Fruit fly (Drosophila melanogaster) whole organism, embryonic: Measurements from ENCODE around the gene Hsp60B.

Experiments
- Bteb2 ChIP-seq: fragments of 200-800 bp; sonication (Bioruptor generic); optimal IDR thresholded peaks from 2 replicates; lab custom pipeline; 2016; ENCODE audit warnings: missing biosample characterization, missing genetic modification characterization
- CG12391 ChIP-seq: fragments of 200-800 bp; sonication (Bioruptor generic); optimal IDR thresholded peaks from 3 replicates; lab custom pipeline; 2018; ENCODE audit warnings: missing biosample characterization, mild to moderate bottlenecking, missing genetic modification characterization, moderate library complexity
- CG13894 ChIP-seq: fragments of 200-800 bp; sonication (Bioruptor generic); optimal IDR thresholded peaks from 3 replicates; lab custom pipeline; 2018; ENCODE audit warnings: missing biosample characterization, mild to moderate bottlenecking, missing genetic modification characterization, moderate library complexity
- CG14441 ChIP-seq: fragments of 200-800 bp; sonication (Bioruptor generic); IDR thresholded peaks from 2 replicates; pipeline ENCODE4 v1.3.6; 2022; ENCODE audit warnings: missing biosample characterization, missing genetic modification characterization
- CG1603 ChIP-seq: fragments of 200-800 bp; sonication (Bioruptor generic); optimal IDR thresholded peaks from 2 replicates; lab custom pipeline; 2019; ENCODE audit warnings: missing biosample characterization, mild to moderate bottlenecking, missing genetic modification characterization, moderate library complexity
- CG17612 ChIP-seq: fragments of 200-800 bp; sonication (Bioruptor generic); IDR thresholded peaks from 2 replicates; pipeline ENCODE4 v1.3.6; 2022; ENCODE audit warnings: missing biosample characterization, missing genetic modification characterization
- CG2889 ChIP-seq: fragments of 200-800 bp; sonication (Bioruptor generic); IDR thresholded peaks from 3 replicates; pipeline ENCODE4 v1.3.6; 2022; ENCODE audit warnings: missing biosample characterization, missing genetic modification characterization
- CG3065 ChIP-seq: fragments of 200-800 bp; sonication (Bioruptor generic); optimal IDR thresholded peaks from 2 replicates; lab custom pipeline; 2016; ENCODE audit warnings: missing biosample characterization, missing genetic modification characterization
- CG32532 ChIP-seq: fragments of 200-800 bp; sonication (Bioruptor generic); IDR thresholded peaks from 2 replicates; pipeline ENCODE4 v1.3.6; 2022; ENCODE audit warnings: missing biosample characterization, missing genetic modification characterization
- CG43689 ChIP-seq: fragments of 200-800 bp; sonication (Bioruptor generic); IDR thresholded peaks from 2 replicates; pipeline ENCODE4 v1.3.6; 2022; ENCODE audit warnings: missing biosample characterization, missing genetic modification characterization
- CG4404 ChIP-seq: fragments of 200-800 bp; sonication (Bioruptor generic); IDR thresholded peaks from 2 replicates; pipeline ENCODE4 v1.3.6; 2022; ENCODE audit warnings: missing biosample characterization, missing genetic modification characterization
- CG7357 ChIP-seq: fragments of 200-800 bp; sonication (Bioruptor generic); IDR thresholded peaks from 3 replicates; pipeline ENCODE4 v1.3.6; 2022; ENCODE audit warnings: missing biosample characterization, missing genetic modification characterization
- Dfd ChIP-seq, 2 experiments: fragments of >200 bp; optimal IDR thresholded peaks; 2 replicates each; lab custom pipeline; 2017; ENCODE audit warnings: missing biosample characterization in 2 of 2, missing genetic modification characterization in 2 of 2
- Dip2 ChIP-seq: fragments of 200-800 bp; sonication (Bioruptor generic); IDR thresholded peaks from 2 replicates; pipeline ENCODE4 v1.3.6; 2022; ENCODE audit warnings: missing biosample characterization, missing genetic modification characterization
- Drgx ChIP-seq: fragments of 200-800 bp; sonication (Bioruptor generic); IDR thresholded peaks from 2 replicates; pipeline ENCODE4 v1.3.6; 2022; ENCODE audit warnings: missing biosample characterization, missing genetic modification characterization
- Hmr ChIP-seq: fragments of 200-800 bp; sonication (Bioruptor generic); optimal IDR thresholded peaks from 3 replicates; lab custom pipeline; 2017; ENCODE audit warnings: mild to moderate bottlenecking, missing biosample characterization, missing genetic modification reagents, missing genetic modification characterization
- Nf-YA ChIP-seq: fragments of 200-800 bp; sonication (Bioruptor generic); IDR thresholded peaks from 2 replicates; pipeline ENCODE4 v1.3.6; 2022; ENCODE audit warnings: missing biosample characterization, missing genetic modification characterization
- NfI ChIP-seq: fragments of 200-800 bp; sonication (Bioruptor generic); optimal IDR thresholded peaks from 3 replicates; lab custom pipeline; 2018; ENCODE audit warnings: missing biosample characterization, mild to moderate bottlenecking, missing genetic modification characterization, moderate library complexity
- Oaz ChIP-seq: fragments of 200-800 bp; sonication (Bioruptor generic); IDR thresholded peaks from 2 replicates; pipeline ENCODE4 v1.3.6; 2022; ENCODE audit warnings: missing biosample characterization, missing genetic modification characterization
- PHDP ChIP-seq: fragments of 200-800 bp; sonication (Bioruptor generic); optimal IDR thresholded peaks from 3 replicates; lab custom pipeline; 2018; ENCODE audit warnings: missing biosample characterization, mild to moderate bottlenecking, missing genetic modification characterization, moderate library complexity
- Scr ChIP-seq: fragments of 200-800 bp; sonication (Bioruptor generic); IDR thresholded peaks from 2 replicates; pipeline ENCODE4 v1.3.6; 2022; ENCODE audit warnings: missing biosample characterization, missing genetic modification characterization; ENCODE audit not compliant: partially characterized antibody
- Sox102F ChIP-seq: fragments of 200-800 bp; sonication (Bioruptor generic); optimal IDR thresholded peaks from 2 replicates; lab custom pipeline; 2018; ENCODE audit warnings: missing biosample characterization, mild to moderate bottlenecking, missing genetic modification characterization, moderate library complexity
- Trl ChIP-seq, 3 experiments: fragments of >200 bp in 2 of 3; fragments of 200-800 bp in 1 of 3; sonication (Bioruptor generic) in 1 of 3; optimal IDR thresholded peaks; 2 replicates in 1 of 3; 3 replicates in 2 of 3; lab custom pipeline; 2016 to 2017; ENCODE audit warnings: missing biosample characterization in 1 of 3, missing genetic modification characterization in 1 of 3
- Vsx1 ChIP-seq: fragments of 200-800 bp; sonication (Bioruptor generic); optimal IDR thresholded peaks from 2 replicates; lab custom pipeline; 2017; ENCODE audit warnings: missing biosample characterization, mild to moderate bottlenecking, missing genetic modification characterization, missing genetic modification reagents
- Xrp1 ChIP-seq: fragments of 200-800 bp; sonication (Bioruptor generic); IDR thresholded peaks from 2 replicates; pipeline ENCODE4 v1.3.6; 2022; ENCODE audit warnings: missing biosample characterization, missing genetic modification characterization
- ara ChIP-seq: fragments of 200-800 bp; sonication (Bioruptor generic); IDR thresholded peaks from 2 replicates; pipeline ENCODE4 v1.3.6; 2022; ENCODE audit warnings: missing biosample characterization, missing genetic modification characterization
- ase ChIP-seq: fragments of 200-800 bp; sonication (Bioruptor generic); IDR thresholded peaks from 3 replicates; pipeline ENCODE4 v1.3.6; 2022; ENCODE audit warnings: missing biosample characterization, missing genetic modification characterization
- bbx ChIP-seq: fragments of 200-800 bp; sonication (Bioruptor generic); IDR thresholded peaks from 2 replicates; pipeline ENCODE4 v1.3.6; 2022; ENCODE audit warnings: missing biosample characterization, missing genetic modification characterization; ENCODE audit not compliant: partially characterized antibody
- cato ChIP-seq: fragments of 200-800 bp; sonication (Bioruptor generic); optimal IDR thresholded peaks from 2 replicates; lab custom pipeline; 2016; ENCODE audit warnings: missing biosample characterization, missing genetic modification characterization, borderline replicate concordance
- chif ChIP-seq, 2 experiments: fragments of 200-800 bp; sonication (Bioruptor generic); optimal IDR thresholded peaks; 3 replicates each; lab custom pipeline; 2016; ENCODE audit warnings: missing biosample characterization in 2 of 2, missing genetic modification characterization in 2 of 2
- ftz-f1 ChIP-seq: fragments of 200-800 bp; sonication (Bioruptor generic); optimal IDR thresholded peaks from 2 replicates; lab custom pipeline; 2016; ENCODE audit warnings: missing biosample characterization, missing genetic modification characterization
- gcm2 ChIP-seq: fragments of 200-800 bp; sonication (Bioruptor generic); optimal IDR thresholded peaks from 2 replicates; lab custom pipeline; 2016; ENCODE audit warnings: missing biosample characterization, missing genetic modification characterization
- ind ChIP-seq: fragments of 200-800 bp; sonication (Bioruptor generic); optimal IDR thresholded peaks from 3 replicates; lab custom pipeline; 2016; ENCODE audit warnings: missing biosample characterization, missing genetic modification characterization
- lola ChIP-seq, 3 experiments: fragments of >200 bp in 2 of 3; fragments of 200-800 bp in 1 of 3; sonication (Bioruptor generic) in 1 of 3; optimal IDR thresholded peaks; 2 replicates each; lab custom pipeline; 2017 to 2019; ENCODE audit warnings: missing biosample characterization in 3 of 3, missing genetic modification characterization in 3 of 3, mild to moderate bottlenecking in 1 of 3, moderate library complexity in 1 of 3
- nom ChIP-seq: fragments of 200-800 bp; sonication (Bioruptor generic); optimal IDR thresholded peaks from 2 replicates; lab custom pipeline; 2017; ENCODE audit warnings: missing biosample characterization, missing genetic modification characterization, mild to moderate bottlenecking, moderate library complexity, missing genetic modification reagents
- otp ChIP-seq: fragments of 200-800 bp; sonication (Bioruptor generic); IDR thresholded peaks from 3 replicates; pipeline ENCODE4, ENCODE4 v1.3.6; 2022; ENCODE audit warnings: missing biosample characterization, missing genetic modification characterization
- prd ChIP-seq, 3 experiments: fragments of >200 bp in 2 of 3; fragments of 200-800 bp in 1 of 3; sonication (Bioruptor generic) in 1 of 3; optimal IDR thresholded peaks in 2 of 3; IDR thresholded peaks in 1 of 3; 2 replicates in 2 of 3; 3 replicates in 1 of 3; pipeline versions ENCODE4 v1.3.6 to Lab custom; 2017 to 2022; ENCODE audit warnings: missing biosample characterization in 1 of 3, missing genetic modification characterization in 1 of 3
- pros ChIP-seq: fragments of 200-800 bp; sonication (Bioruptor generic); optimal IDR thresholded peaks from 3 replicates; lab custom pipeline; 2019; ENCODE audit warnings: missing biosample characterization, mild to moderate bottlenecking, missing genetic modification characterization, moderate library complexity
- row ChIP-seq: fragments of 200-800 bp; sonication (Bioruptor generic); IDR thresholded peaks from 3 replicates; pipeline ENCODE4 v1.3.6; 2022; ENCODE audit warnings: missing biosample characterization, missing genetic modification characterization
- sens ChIP-seq: fragments of 200-800 bp; sonication (Bioruptor generic); peaks from one replicate; lab custom pipeline; 2016; ENCODE audit warnings: missing biosample characterization, missing genetic modification characterization
- tgo ChIP-seq: fragments of 200-800 bp; sonication (Bioruptor generic); IDR thresholded peaks from 3 replicates; pipeline ENCODE4 v1.3.6; 2022; ENCODE audit warnings: missing biosample characterization, missing genetic modification characterization
- trh ChIP-seq: fragments of 200-800 bp; sonication (Bioruptor generic); optimal IDR thresholded peaks from 2 replicates; lab custom pipeline; 2016; ENCODE audit warnings: missing biosample characterization, missing genetic modification characterization
- vnd ChIP-seq: fragments of 200-800 bp; sonication (Bioruptor generic); IDR thresholded peaks from 3 replicates; pipeline ENCODE4 v1.3.6; 2022; ENCODE audit warnings: missing biosample characterization, missing genetic modification characterization; ENCODE audit not compliant: partially characterized antibody

Hsp60B gene

DNA sequence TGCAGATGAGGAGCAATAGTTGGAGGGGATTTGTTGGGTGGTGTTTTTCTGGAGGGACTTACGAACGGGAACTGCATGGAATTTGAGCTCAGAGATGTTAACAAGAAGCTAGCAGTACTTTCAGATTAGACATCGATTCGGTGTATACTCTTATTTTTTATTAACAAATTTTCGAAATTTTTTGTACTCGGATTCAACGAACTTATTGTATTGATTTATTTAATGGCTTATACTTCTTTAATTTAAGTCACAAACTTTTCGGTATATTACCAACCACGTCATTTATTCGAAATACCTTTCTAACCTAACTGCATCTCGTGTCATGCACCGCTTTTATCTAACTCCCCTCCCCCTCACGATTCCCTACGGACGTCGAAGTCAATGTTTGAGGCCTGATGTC is 22.9 kb upstream of the Hsp60B start (continued):
- TF ChIP-seq lola (GFP tag; optimal IDR thresholded peaks at IDR 0.05; lab: Kevin White, UChicago), result peak in 1 of 3 experiments; percentile 15
- no peak for TF ChIP-seq Dfd (GFP tag; optimal IDR thresholded peaks at IDR 0.05; lab: Kevin White, UChicago)
- TF ChIP-seq CG4404 (GFP tag; lab: Robert Waterston, UW), result no peak
- no peak for TF ChIP-seq ase (GFP tag; lab: Robert Waterston, UW)
- peak; percentile 68 for TF ChIP-seq sens (GFP tag; lab: Kevin White, UChicago)
- peak; percentile 44 for TF ChIP-seq Sox102F
- TF ChIP-seq row (GFP tag; lab: Robert Waterston, UW), result peak; percentile 30; the same call in 1 of the 3 replicates
- no peak for TF ChIP-seq ind (GFP tag; lab: Kevin White, UChicago)
- TF ChIP-seq nom (GFP tag; lab: Kevin White, UChicago), result no peak
- TF ChIP-seq Oaz (GFP tag; lab: Robert Waterston, UW), result no peak
- TF ChIP-seq CG17612 (GFP tag; lab: Robert Waterston, UW), result no peak
- no peak for TF ChIP-seq CG32532 (GFP tag; lab: Robert Waterston, UW)
- no peak for TF ChIP-seq CG43689 (GFP tag; lab: Robert Waterston, UW)
- no peak for TF ChIP-seq Trl (optimal IDR thresholded peaks at IDR 0.05; lab: Kevin White, UChicago)
- no peak for TF ChIP-seq Trl (GFP tag; optimal IDR thresholded peaks at IDR 0.05; lab: Kevin White, UChicago)
- TF ChIP-seq Scr (GFP tag; lab: Robert Waterston, UW), result no peak
- TF ChIP-seq Hmr (GFP tag; lab: Kevin White, UChicago), result no peak
- peak; percentile 12; the same call in 1 of the 2 replicates for TF ChIP-seq ara (GFP tag; lab: Robert Waterston, UW)
- TF ChIP-seq PHDP (tag; lab: Kevin White, UChicago), result no peak
- TF ChIP-seq CG12391, result peak; percentile 11
- TF ChIP-seq Xrp1, result peak; percentile 36; the same call in 1 of the 2 replicates
- TF ChIP-seq bbx (GFP tag; lab: Robert Waterston, UW), result no peak
- TF ChIP-seq Vsx1 (GFP tag; lab: Kevin White, UChicago), result no peak
- no peak for TF ChIP-seq pros (GFP tag; lab: Kevin White, UChicago)
- no peak for TF ChIP-seq ftz-f1 (GFP tag; lab: Kevin White, UChicago)
- TF ChIP-seq trh (GFP tag; lab: Kevin White, UChicago), result no peak
- no peak for TF ChIP-seq Bteb2 (GFP tag; lab: Kevin White, UChicago)

dm6 chr2L:712281-712680 is 15.9 kb upstream of the Hsp60B start:
- no peak for TF ChIP-seq CG7357 (GFP tag; lab: Robert Waterston, UW)
- no peak for TF ChIP-seq gcm2 (GFP tag; lab: Kevin White, UChicago)
- TF ChIP-seq CG3065, result no peak
- no peak for TF ChIP-seq tgo (GFP tag; lab: Robert Waterston, UW)
- peak; percentile 24; the same call in 1 of the 2 replicates for TF ChIP-seq Drgx (GFP tag; lab: Robert Waterston, UW)
- 0 out of 3 replicates have a peak, but pooled peaks have one; percentile 27 for TF ChIP-seq otp
- no peak for TF ChIP-seq trh (GFP tag; lab: Kevin White, UChicago)
- TF ChIP-seq cato (GFP tag; lab: Kevin White, UChicago), result no peak
- peak; percentile 21 for TF ChIP-seq CG1603
- TF ChIP-seq CG2889 (GFP tag; lab: Robert Waterston, UW), result no peak
- TF ChIP-seq Nf-YA, result no peak
- no peak for TF ChIP-seq NfI (GFP tag; lab: Kevin White, UChicago)
- TF ChIP-seq prd (optimal IDR thresholded peaks at IDR 0.05; lab: Kevin White, UChicago), result no peak
- no peak for TF ChIP-seq prd (GFP tag; IDR thresholded peaks at IDR 0.05; lab: Robert Waterston, UW)
- TF ChIP-seq CG14441 (GFP tag; lab: Robert Waterston, UW), result no peak
- TF ChIP-seq CG13894, result no peak
- no peak for TF ChIP-seq vnd (GFP tag; lab: Robert Waterston, UW)
- no peak for TF ChIP-seq chif (GFP tag; optimal IDR thresholded peaks at IDR 0.05; lab: Kevin White, UChicago)
- peak; percentile 60 for TF ChIP-seq sens (GFP tag; lab: Kevin White, UChicago)
- TF ChIP-seq Dip2 (GFP tag; lab: Robert Waterston, UW), result no peak
